Worm (Caenorhabditis elegans) whole organism, L4 larva: Measurements from ENCODE around the gene slmp-1.
"Not testable (repeated sequence)": the region's sequence is repeated elsewhere in the genome, so short reads cannot be mapped to it uniquely, and the experiment has no call there.

Experiments used
- F26F4.8 ChIP-seq: fragments of 200-800 bp; sonication (Bioruptor generic); conservative IDR thresholded peaks from 2 replicates; pipeline ENCODE4 v1.3.6; 2022; ENCODE audit warnings: missing genetic modification characterization, missing compliant biosample characterization
- Y105C5A.15 ChIP-seq: fragments of 200-800 bp; sonication (Bioruptor generic); IDR thresholded peaks from 2 replicates; pipeline ENCODE4 v1.3.6; 2022; ENCODE audit warnings: missing genetic modification characterization, missing compliant biosample characterization
- fkh-10 ChIP-seq: fragments of 150-350 bp; optimal IDR thresholded peaks from 2 replicates; lab custom pipeline; 2014; ENCODE audit warnings: missing biosample characterization, missing genetic modification reagents, missing genetic modification characterization
- lsy-2 ChIP-seq, 2 experiments: fragments of 150-350 bp in 1 of 2; sonication (generic microtip) in 1 of 2; optimal IDR thresholded peaks; 2 replicates each; lab custom pipeline; 2014 to 2017; ENCODE audit warnings: missing biosample characterization in 2 of 2, missing genetic modification characterization in 2 of 2
- nhr-102 ChIP-seq: sonication (generic microtip); optimal IDR thresholded peaks from 2 replicates; lab custom pipeline; 2016; ENCODE audit warnings: mild to moderate bottlenecking, missing genetic modification characterization, moderate library complexity, missing compliant biosample characterization
- nhr-11 ChIP-seq: fragments of 150-350 bp; optimal IDR thresholded peaks from 2 replicates; lab custom pipeline; 2014; ENCODE audit warnings: missing biosample characterization, missing genetic modification characterization
- nhr-237 ChIP-seq: sonication (generic microtip); optimal IDR thresholded peaks from 2 replicates; lab custom pipeline; 2017; ENCODE audit warnings: missing biosample characterization, missing genetic modification characterization
- pha-4 ChIP-seq, 2 experiments: fragments of 150-350 bp in 1 of 2; fragments of 200-800 bp in 1 of 2; sonication (Bioruptor generic) in 1 of 2; IDR thresholded peaks in 1 of 2; optimal IDR thresholded peaks in 1 of 2; 2 replicates each; pipeline versions ENCODE4 v1.3.6 to Lab custom; 2014 to 2022; ENCODE audit warnings: missing genetic modification characterization in 2 of 2, missing genetic modification reagents in 2 of 2, missing biosample characterization in 1 of 2, missing compliant biosample characterization in 1 of 2
- pqm-1 ChIP-seq: sonication (generic microtip); optimal IDR thresholded peaks from 2 replicates; lab custom pipeline; 2017; ENCODE audit warnings: missing biosample characterization, missing genetic modification characterization
- saeg-2 ChIP-seq: fragments of 200-800 bp; sonication (Bioruptor generic); IDR thresholded peaks from 2 replicates; pipeline ENCODE4 v1.3.6; 2022; ENCODE audit warnings: missing genetic modification reagents, missing genetic modification characterization, missing compliant biosample characterization
- ztf-11 ChIP-seq: fragments of 150-350 bp; optimal IDR thresholded peaks from 2 replicates; lab custom pipeline; 2014; ENCODE audit warnings: missing biosample characterization, missing genetic modification characterization

DNA sequence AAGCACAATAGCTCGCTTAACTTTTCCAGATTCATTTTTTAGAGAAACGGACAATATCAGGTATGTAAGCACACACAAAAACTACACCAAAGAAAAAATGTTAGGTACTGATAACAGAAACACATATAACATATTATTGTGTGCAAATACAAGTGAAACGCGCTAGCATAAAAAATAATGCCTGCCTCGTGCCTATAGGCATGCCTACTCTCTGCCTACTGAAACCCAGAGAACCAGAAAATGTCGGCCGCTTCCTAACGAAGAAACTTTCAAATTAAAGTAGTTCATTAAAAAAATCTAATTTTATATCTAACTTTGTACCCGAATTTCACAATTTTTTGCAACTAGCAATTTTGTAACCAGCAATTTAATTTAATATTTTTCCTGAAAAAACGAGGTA, 41.0 kb upstream of the slmp-1 start, which contains the start of gene Y67D8B.1:
- not testable (repeated sequence) for TF ChIP-seq ztf-11 (tag; lab: Kevin White, UChicago); pha-4 (GFP tag; IDR thresholded peaks at IDR 0.05; lab: Robert Waterston, UW); pha-4 (tag; optimal IDR thresholded peaks at IDR 0.05; lab: Kevin White, UChicago); fkh-10; saeg-2 (GFP tag; lab: Robert Waterston, UW); nhr-11 (tag; lab: Kevin White, UChicago); F26F4.8 (GFP tag; lab: Robert Waterston, UW); nhr-102; lsy-2 (tag; optimal IDR thresholded peaks at IDR 0.05; lab: Kevin White, UChicago); pqm-1 (tag; lab: Kevin White, UChicago); nhr-237 (tag; lab: Kevin White, UChicago); Y105C5A.15 (GFP tag; lab: Robert Waterston, UW)
